Fruit fly (Drosophila melanogaster) S2 (cell line): ENCODE measurements around the gene CG7886.

Source experiments
- CG8478 ChIP-seq: fragments of >200 bp; optimal IDR thresholded peaks from 2 replicates; lab custom pipeline; 2018
- CTCF ChIP-seq, 2 experiments: fragments of >200 bp; optimal IDR thresholded peaks; 2 replicates each; lab custom pipeline; 2018

DNA sequence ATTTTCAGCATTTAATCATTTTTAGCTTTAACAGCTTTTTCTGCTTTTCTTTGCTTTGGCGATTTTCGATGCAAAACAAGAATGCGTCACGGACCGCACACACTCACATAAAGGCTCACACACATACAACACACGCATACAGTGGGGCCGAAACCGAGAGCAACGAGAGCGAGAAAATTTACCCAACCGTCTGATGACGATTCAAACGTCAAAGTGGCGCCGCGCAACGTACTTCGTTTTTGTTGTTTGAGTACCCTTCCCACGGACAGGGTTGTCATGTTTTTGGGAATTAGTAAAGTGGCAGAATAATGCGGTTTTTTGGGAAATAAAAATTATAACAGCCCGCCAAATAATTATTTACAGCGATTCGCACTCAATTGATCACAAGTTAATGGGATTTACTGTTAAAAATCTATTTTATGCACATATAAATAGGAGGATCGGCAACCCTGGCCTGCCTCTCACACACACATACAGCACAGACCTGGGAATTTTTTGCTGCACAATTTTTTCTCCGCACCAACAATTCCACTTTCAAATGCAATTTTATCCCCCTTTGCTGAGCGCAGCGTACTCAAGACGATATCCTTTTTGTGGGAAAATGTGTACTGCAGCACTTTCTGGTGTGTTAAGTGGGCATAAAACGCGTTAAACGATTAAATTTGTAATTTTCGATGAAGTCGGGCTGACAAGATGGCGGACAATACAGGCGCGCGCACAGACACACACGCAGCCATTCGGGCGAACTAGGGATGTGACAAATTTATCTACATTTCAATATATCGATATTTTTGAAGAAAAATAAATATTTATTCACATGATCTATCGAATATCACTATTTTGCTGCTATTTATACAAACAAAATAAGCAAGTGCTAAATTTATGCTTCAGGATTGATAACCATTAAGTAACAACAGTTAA lies 12.9 kb upstream of the CG7886 start:
- no peak for TF ChIP-seq CG8478 (lab: Kevin White, UChicago)
- no peak for TF ChIP-seq CTCF (optimal IDR thresholded peaks at IDR 0.05; lab: Kevin White, UChicago)
